Worm (Caenorhabditis elegans) whole organism, L4 larva: ENCODE measurements around the gene C02B8.3.

Experiments used
- D1046.2 ChIP-seq: fragments of 200-800 bp; sonication (Bioruptor generic); IDR thresholded peaks from 2 replicates; pipeline ENCODE4 v1.3.6; 2022; ENCODE audit warnings: missing genetic modification characterization, missing compliant biosample characterization
- F26F4.8 ChIP-seq: fragments of 200-800 bp; sonication (Bioruptor generic); conservative IDR thresholded peaks from 2 replicates; pipeline ENCODE4 v1.3.6; 2022; ENCODE audit warnings: missing genetic modification characterization, missing compliant biosample characterization
- F37D6.2 ChIP-seq: sonication (generic microtip); optimal IDR thresholded peaks from 2 replicates; lab custom pipeline; 2016; ENCODE audit warnings: mild to moderate bottlenecking, missing genetic modification characterization, missing compliant biosample characterization
- F44E2.7 ChIP-seq: fragments of 200-800 bp; sonication (Bioruptor generic); IDR thresholded peaks from 2 replicates; pipeline ENCODE4 v2.1.2; 2022; ENCODE audit warnings: missing genetic modification characterization, missing compliant biosample characterization
- F49E8.2 ChIP-seq: sonication (generic microtip); optimal IDR thresholded peaks from 2 replicates; lab custom pipeline; 2016; ENCODE audit warnings: missing compliant biosample characterization, mild to moderate bottlenecking, missing genetic modification characterization, borderline replicate concordance
- Y105C5A.15 ChIP-seq: fragments of 200-800 bp; sonication (Bioruptor generic); IDR thresholded peaks from 2 replicates; pipeline ENCODE4 v1.3.6; 2022; ENCODE audit warnings: missing genetic modification characterization, missing compliant biosample characterization
- Y48G9A.11 ChIP-seq: fragments of 200-800 bp; sonication (Bioruptor generic); IDR thresholded peaks from 2 replicates; pipeline ENCODE4 v1.3.6; 2022; ENCODE audit warnings: missing genetic modification reagents, missing genetic modification characterization, missing compliant biosample characterization
- Y5F2A.4 ChIP-seq: fragments of 200-800 bp; sonication (Bioruptor generic); optimal IDR thresholded peaks from 2 replicates; lab custom pipeline; 2018; ENCODE audit warnings: mild to moderate bottlenecking, missing genetic modification characterization, missing compliant biosample characterization
- aly-2 ChIP-seq: sonication (generic microtip); optimal IDR thresholded peaks from 2 replicates; lab custom pipeline; 2018; ENCODE audit warnings: missing biosample characterization, missing genetic modification characterization
- arid-1 ChIP-seq: fragments of 200-800 bp; sonication (Bioruptor generic); conservative IDR thresholded peaks from 2 replicates; pipeline ENCODE4 v1.3.6; 2022; ENCODE audit warnings: missing genetic modification reagents, missing genetic modification characterization, missing compliant biosample characterization
- attf-4 ChIP-seq: sonication (generic microtip); optimal IDR thresholded peaks from 3 replicates; lab custom pipeline; 2017; ENCODE audit warnings: missing biosample characterization, missing genetic modification characterization
- ceh-28 ChIP-seq: fragments of 150-350 bp; optimal IDR thresholded peaks from 2 replicates; lab custom pipeline; 2014; ENCODE audit warnings: missing biosample characterization, missing genetic modification reagents, missing genetic modification characterization
- ceh-32 ChIP-seq: sonication (generic microtip); optimal IDR thresholded peaks from 2 replicates; lab custom pipeline; 2016; ENCODE audit warnings: mild to moderate bottlenecking, missing genetic modification characterization, missing compliant biosample characterization; ENCODE audit not compliant: poor library complexity
- ceh-44 ChIP-seq: fragments of 200-800 bp; sonication (Bioruptor generic); IDR thresholded peaks from 2 replicates; pipeline ENCODE4 v1.3.6; 2022; ENCODE audit warnings: missing genetic modification reagents, missing genetic modification characterization, missing compliant biosample characterization
- ceh-82 ChIP-seq: sonication (generic microtip); optimal IDR thresholded peaks from 2 replicates; lab custom pipeline; 2017; ENCODE audit warnings: missing biosample characterization, missing genetic modification characterization
- ctbp-1 ChIP-seq: fragments of 200-800 bp; sonication (Bioruptor generic); IDR thresholded peaks from 2 replicates; pipeline ENCODE4 v1.3.6; 2022; ENCODE audit warnings: missing genetic modification reagents, missing genetic modification characterization, missing compliant biosample characterization
- daf-19 ChIP-seq: fragments of 200-800 bp; sonication (Bioruptor generic); conservative IDR thresholded peaks from 2 replicates; pipeline ENCODE4 v1.3.6; 2022; ENCODE audit warnings: missing genetic modification characterization, missing compliant biosample characterization
- dmd-8 ChIP-seq: fragments of 200-800 bp; sonication (Bioruptor generic); IDR thresholded peaks from 2 replicates; pipeline ENCODE4 v1.3.6; 2022; ENCODE audit warnings: missing genetic modification characterization, missing compliant biosample characterization
- dmd-9 ChIP-seq: fragments of 200-800 bp; sonication (Bioruptor generic); IDR thresholded peaks from 2 replicates; pipeline ENCODE4 v1.3.6; 2022; ENCODE audit warnings: missing genetic modification reagents, missing genetic modification characterization, missing compliant biosample characterization
- dve-1 ChIP-seq: sonication (generic microtip); optimal IDR thresholded peaks from 2 replicates; lab custom pipeline; 2017; ENCODE audit warnings: antibody characterized with exemption, mild to moderate bottlenecking, missing genetic modification characterization, missing compliant biosample characterization; ENCODE audit not compliant: insufficient read depth
- egl-43 ChIP-seq: fragments of 200-800 bp; sonication (Bioruptor generic); IDR thresholded peaks from 2 replicates; pipeline ENCODE4 v1.3.6; 2022; ENCODE audit warnings: missing genetic modification reagents, missing genetic modification characterization, missing compliant biosample characterization
- hif-1 ChIP-seq, 2 experiments: sonication (generic microtip); optimal IDR thresholded peaks; 2 replicates each; lab custom pipeline; 2016 to 2017; ENCODE audit warnings: missing compliant biosample characterization in 2 of 2, missing genetic modification characterization in 2 of 2, missing genetic modification reagents in 2 of 2, missing genotype in 2 of 2, mild to moderate bottlenecking in 1 of 2
- hlh-11 ChIP-seq: fragments of 200-800 bp; sonication (Bioruptor generic); optimal IDR thresholded peaks from 2 replicates; lab custom pipeline; 2018; ENCODE audit warnings: mild to moderate bottlenecking, missing genetic modification characterization, missing compliant biosample characterization
- hlh-30 ChIP-seq: sonication (generic microtip); optimal IDR thresholded peaks from 2 replicates; lab custom pipeline; 2017; ENCODE audit warnings: antibody characterized with exemption, mild to moderate bottlenecking, missing genetic modification characterization, missing compliant biosample characterization; ENCODE audit not compliant: insufficient read depth
- lim-7 ChIP-seq: fragments of 200-800 bp; sonication (Bioruptor generic); IDR thresholded peaks from 2 replicates; pipeline ENCODE4 v1.3.6; 2022; ENCODE audit warnings: missing genetic modification characterization, missing compliant biosample characterization
- lin-1 ChIP-seq: fragments of 200-800 bp; sonication (Bioruptor generic); IDR thresholded peaks from 2 replicates; pipeline ENCODE4 v1.3.6; 2022; ENCODE audit warnings: missing genetic modification reagents, missing genetic modification characterization, missing compliant biosample characterization
- lin-29 ChIP-seq: fragments of 200-800 bp; sonication (Bioruptor generic); IDR thresholded peaks from 2 replicates; pipeline ENCODE4 v1.3.6; 2022; ENCODE audit warnings: missing genetic modification reagents, missing genetic modification characterization, missing compliant biosample characterization
- lin-38 ChIP-seq: fragments of 200-800 bp; sonication (Bioruptor generic); IDR thresholded peaks from 2 replicates; pipeline ENCODE4 v1.3.6; 2022; ENCODE audit warnings: missing genetic modification reagents, missing genetic modification characterization, missing compliant biosample characterization
- lin-39 ChIP-seq: fragments of 150-350 bp; optimal IDR thresholded peaks from 2 replicates; lab custom pipeline; 2014; ENCODE audit warnings: missing biosample characterization, missing genetic modification reagents, missing genetic modification characterization
- madf-9 ChIP-seq: fragments of 200-800 bp; sonication (Bioruptor generic); conservative IDR thresholded peaks from 2 replicates; pipeline ENCODE4 v1.3.6; 2022; ENCODE audit warnings: missing genetic modification reagents, missing genetic modification characterization, missing compliant biosample characterization
- mep-1 ChIP-seq: fragments of 150-350 bp; sonication (generic microtip); optimal IDR thresholded peaks from 3 replicates; lab custom pipeline; 2014; ENCODE audit warnings: missing biosample characterization, missing genetic modification characterization
- mxl-2 ChIP-seq: fragments of 200-800 bp; sonication (Bioruptor generic); conservative IDR thresholded peaks from 2 replicates; pipeline ENCODE4 v1.3.6; 2022; ENCODE audit warnings: missing genetic modification reagents, missing genetic modification characterization, missing compliant biosample characterization
- mxl-3 ChIP-seq: fragments of 200-800 bp; sonication (Bioruptor generic); optimal IDR thresholded peaks from 2 replicates; lab custom pipeline; 2018; ENCODE audit warnings: mild to moderate bottlenecking, missing genetic modification characterization, missing compliant biosample characterization
- nhr-237 ChIP-seq: sonication (generic microtip); optimal IDR thresholded peaks from 2 replicates; lab custom pipeline; 2017; ENCODE audit warnings: missing biosample characterization, missing genetic modification characterization
- nhr-41 ChIP-seq: fragments of 200-800 bp; sonication (Bioruptor generic); IDR thresholded peaks from 2 replicates; pipeline ENCODE4 v1.3.6; 2022; ENCODE audit warnings: missing genetic modification reagents, missing genetic modification characterization, missing compliant biosample characterization
- nhr-48 ChIP-seq: sonication (generic microtip); optimal IDR thresholded peaks from 2 replicates; lab custom pipeline; 2016; ENCODE audit warnings: mild to moderate bottlenecking, missing genetic modification characterization, missing compliant biosample characterization
- nhr-6 ChIP-seq: fragments of 150-350 bp; optimal IDR thresholded peaks from 2 replicates; lab custom pipeline; 2014; ENCODE audit warnings: missing biosample characterization, missing genetic modification characterization
- nhr-77 ChIP-seq: fragments of 150-350 bp; optimal IDR thresholded peaks from 2 replicates; lab custom pipeline; 2014; ENCODE audit warnings: missing biosample characterization, missing genetic modification characterization
- pha-4 ChIP-seq, 2 experiments: fragments of 150-350 bp in 1 of 2; fragments of 200-800 bp in 1 of 2; sonication (Bioruptor generic) in 1 of 2; IDR thresholded peaks in 1 of 2; optimal IDR thresholded peaks in 1 of 2; 2 replicates each; pipeline versions ENCODE4 v1.3.6 to Lab custom; 2014 to 2022; ENCODE audit warnings: missing genetic modification characterization in 2 of 2, missing genetic modification reagents in 2 of 2, missing biosample characterization in 1 of 2, missing compliant biosample characterization in 1 of 2
- pqm-1 ChIP-seq: sonication (generic microtip); optimal IDR thresholded peaks from 2 replicates; lab custom pipeline; 2017; ENCODE audit warnings: missing biosample characterization, missing genetic modification characterization
- rbr-2 ChIP-seq: sonication (generic microtip); optimal IDR thresholded peaks from 2 replicates; lab custom pipeline; 2016; ENCODE audit warnings: missing genotype, missing genetic modification characterization, missing compliant biosample characterization
- set-16 ChIP-seq: fragments of 200-800 bp; sonication (Bioruptor generic); IDR thresholded peaks from 2 replicates; pipeline ENCODE4 v1.3.6; 2022; ENCODE audit warnings: missing genetic modification reagents, missing genetic modification characterization, missing compliant biosample characterization
- skn-1 ChIP-seq: fragments of 150-350 bp; optimal IDR thresholded peaks from 2 replicates; lab custom pipeline; 2014; ENCODE audit warnings: missing biosample characterization, missing genetic modification characterization
- tra-1 ChIP-seq: fragments of 200-800 bp; sonication (Bioruptor generic); IDR thresholded peaks from 2 replicates; pipeline ENCODE4 v1.3.6; 2022; ENCODE audit warnings: missing genetic modification reagents, missing genetic modification characterization, missing compliant biosample characterization
- unc-39 ChIP-seq: sonication (generic microtip); optimal IDR thresholded peaks from 2 replicates; lab custom pipeline; 2017; ENCODE audit warnings: missing biosample characterization, missing genetic modification characterization
- vab-7 ChIP-seq: fragments of 200-800 bp; sonication (Bioruptor generic); IDR thresholded peaks from 2 replicates; pipeline ENCODE4 v1.3.6; 2022; ENCODE audit warnings: missing genetic modification reagents, missing genetic modification characterization, missing compliant biosample characterization
- zip-11 ChIP-seq: fragments of 200-800 bp; sonication (Bioruptor generic); IDR thresholded peaks from 2 replicates; pipeline ENCODE4 v1.3.6; 2022; ENCODE audit warnings: missing genetic modification characterization, missing compliant biosample characterization
- zip-2 ChIP-seq: fragments of 150-350 bp; optimal IDR thresholded peaks from 2 replicates; lab custom pipeline; 2014; ENCODE audit warnings: missing biosample characterization, missing genetic modification characterization
- ztf-11 ChIP-seq: fragments of 150-350 bp; optimal IDR thresholded peaks from 2 replicates; lab custom pipeline; 2014; ENCODE audit warnings: missing biosample characterization, missing genetic modification characterization

The C02B8.3 gene

ce11 chrX:8147398-8147797 is 8.2 kb downstream of the C02B8.3 start, which contains the start of gene C02B8.1:
Gene C02B8.1 (plus strand): TSS chrX:8147698.
- no peak for TF ChIP-seq ceh-32
- TF ChIP-seq Y48G9A.11 (GFP tag; lab: Robert Waterston, UW) = 0 out of 2 replicates have a peak, but pooled peaks have one; percentile 16

DNA sequence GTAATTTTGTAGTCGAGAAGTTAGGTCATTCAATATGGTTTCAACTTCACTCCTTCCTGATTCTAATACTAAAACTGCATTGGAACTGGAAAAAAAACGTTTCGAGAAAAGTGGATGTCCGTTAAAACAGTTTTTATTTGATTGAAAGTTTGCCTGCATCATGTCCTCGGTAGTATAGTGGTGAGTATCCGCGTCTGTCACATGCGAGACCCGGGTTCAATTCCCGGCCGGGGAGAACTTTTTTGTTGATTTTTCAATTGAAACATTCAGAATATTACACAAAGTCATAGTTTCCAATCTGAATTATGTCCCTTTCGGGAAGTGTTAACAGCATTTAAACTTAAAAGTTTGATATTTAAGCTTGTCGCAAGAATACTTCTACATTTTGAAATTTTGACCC is 9.7 kb downstream of the C02B8.3 start:
- no peak for TF ChIP-seq nhr-77 (tag; lab: Kevin White, UChicago)
- TF ChIP-seq lin-38 (GFP tag; lab: Robert Waterston, UW) = no peak
- TF ChIP-seq arid-1 (GFP tag; lab: Robert Waterston, UW) = no peak
- no peak for TF ChIP-seq F37D6.2 (tag; lab: Kevin White, UChicago)
- no peak for TF ChIP-seq lin-1 (GFP tag; lab: Robert Waterston, UW)
- no peak for TF ChIP-seq zip-2 (tag; lab: Kevin White, UChicago)
- peak; percentile 60 for TF ChIP-seq vab-7 (GFP tag; lab: Robert Waterston, UW)
- TF ChIP-seq set-16 (GFP tag; lab: Robert Waterston, UW) = no peak
- TF ChIP-seq pha-4 (GFP tag; IDR thresholded peaks at IDR 0.05; lab: Robert Waterston, UW) = peak; percentile 23; the same call in 1 of the 2 replicates
- no peak for TF ChIP-seq pha-4 (tag; optimal IDR thresholded peaks at IDR 0.05; lab: Kevin White, UChicago)
- no peak for TF ChIP-seq F44E2.7 (GFP tag; lab: Robert Waterston, UW)
- no peak for TF ChIP-seq mxl-2
- TF ChIP-seq daf-19 (GFP tag; lab: Robert Waterston, UW) = 0 out of 2 replicates have a peak, but pooled peaks have one; percentile 48
- no peak for TF ChIP-seq F49E8.2 (tag; lab: Kevin White, UChicago)
- TF ChIP-seq lim-7 (GFP tag; lab: Robert Waterston, UW) = peak; percentile 71; the same call in 1 of the 2 replicates
- no peak for TF ChIP-seq D1046.2 (GFP tag; lab: Robert Waterston, UW)
- no peak for TF ChIP-seq Y105C5A.15 (GFP tag; lab: Robert Waterston, UW)
- TF ChIP-seq nhr-237 = no peak
- TF ChIP-seq nhr-41 (GFP tag; lab: Robert Waterston, UW) = no peak
- 0 out of 2 replicates have a peak, but pooled peaks have one; percentile 15 for TF ChIP-seq madf-9 (GFP tag; lab: Robert Waterston, UW)
- no peak for TF ChIP-seq zip-11 (GFP tag; lab: Robert Waterston, UW)
- no peak for TF ChIP-seq dmd-8 (GFP tag; lab: Robert Waterston, UW)
- no peak for TF ChIP-seq hlh-30 (tag; lab: Kevin White, UChicago)
- TF ChIP-seq tra-1 = no peak
- no peak for TF ChIP-seq lin-39
- no peak for TF ChIP-seq ceh-44 (GFP tag; lab: Robert Waterston, UW)
- no peak for TF ChIP-seq hlh-11 (tag; lab: Kevin White, UChicago)
- no peak for TF ChIP-seq pqm-1 (tag; lab: Kevin White, UChicago)
- no peak for TF ChIP-seq lin-29 (GFP tag; lab: Robert Waterston, UW)
- TF ChIP-seq mxl-3 (GFP tag; lab: Kevin White, UChicago) = no peak
- no peak for TF ChIP-seq attf-4 (tag; lab: Kevin White, UChicago)
- TF ChIP-seq Y5F2A.4 (GFP tag; lab: Kevin White, UChicago) = no peak
- TF ChIP-seq ctbp-1 = no peak
- no peak for TF ChIP-seq hif-1 (tag; optimal IDR thresholded peaks at IDR 0.05; lab: Kevin White, UChicago)
- no peak for TF ChIP-seq mep-1 (tag; lab: Kevin White, UChicago)
- peak; percentile 44; the same call in 1 of the 2 replicates for TF ChIP-seq Y48G9A.11 (GFP tag; lab: Robert Waterston, UW)
- no peak for TF ChIP-seq nhr-6 (tag; lab: Kevin White, UChicago)
- no peak for TF ChIP-seq ceh-82 (tag; lab: Kevin White, UChicago)
- no peak for TF ChIP-seq ceh-28 (tag; lab: Kevin White, UChicago)
- no peak for TF ChIP-seq nhr-48 (tag; lab: Kevin White, UChicago)
- no peak for TF ChIP-seq skn-1 (tag; lab: Kevin White, UChicago)
- TF ChIP-seq F26F4.8 (GFP tag; lab: Robert Waterston, UW) = no peak
- no peak for TF ChIP-seq ztf-11 (tag; lab: Kevin White, UChicago)
- no peak for TF ChIP-seq dve-1 (tag; lab: Kevin White, UChicago)
- TF ChIP-seq dmd-9 (GFP tag; lab: Robert Waterston, UW) = no peak
- no peak for TF ChIP-seq aly-2
- no peak for TF ChIP-seq rbr-2 (tag; lab: Kevin White, UChicago)
- no peak for TF ChIP-seq egl-43
- TF ChIP-seq unc-39 (tag; lab: Kevin White, UChicago) = no peak
